Fruit fly (Drosophila melanogaster) whole organism, embryonic: Measurements from ENCODE around the gene Mst85C.

Experiments used
- B-H2 ChIP-seq: fragments of 200-800 bp; sonication (Bioruptor generic); optimal IDR thresholded peaks from 2 replicates; lab custom pipeline; 2018; ENCODE audit warnings: missing biosample characterization, mild to moderate bottlenecking, missing genetic modification characterization
- Blimp-1 ChIP-seq: fragments of 200-800 bp; sonication (Bioruptor generic); optimal IDR thresholded peaks from 3 replicates; lab custom pipeline; 2018; ENCODE audit warnings: missing biosample characterization, missing genetic modification characterization, mild to moderate bottlenecking, moderate library complexity, missing genetic modification reagents
- CG10543 ChIP-seq: fragments of 200-800 bp; sonication (Bioruptor generic); optimal IDR thresholded peaks from 3 replicates; lab custom pipeline; 2017; ENCODE audit warnings: missing biosample characterization, mild to moderate bottlenecking, missing genetic modification characterization, moderate library complexity
- CG12769 ChIP-seq: fragments of 200-800 bp; sonication (Bioruptor generic); optimal IDR thresholded peaks from 2 replicates; lab custom pipeline; 2019; ENCODE audit warnings: missing biosample characterization, mild to moderate bottlenecking, missing genetic modification characterization, moderate library complexity
- CG12942 ChIP-seq: fragments of 200-800 bp; sonication (Bioruptor generic); optimal IDR thresholded peaks from 3 replicates; lab custom pipeline; 2016; ENCODE audit warnings: missing biosample characterization, missing genetic modification characterization
- CG13287 ChIP-seq: fragments of 200-800 bp; sonication (Bioruptor generic); IDR thresholded peaks from 2 replicates; pipeline ENCODE4 v1.3.6; 2022; ENCODE audit warnings: missing biosample characterization, missing genetic modification characterization; ENCODE audit not compliant: partially characterized antibody
- CG13894 ChIP-seq: fragments of 200-800 bp; sonication (Bioruptor generic); optimal IDR thresholded peaks from 3 replicates; lab custom pipeline; 2018; ENCODE audit warnings: missing biosample characterization, mild to moderate bottlenecking, missing genetic modification characterization, moderate library complexity
- CG15011 ChIP-seq: fragments of 200-800 bp; sonication (Bioruptor generic); optimal IDR thresholded peaks from 3 replicates; lab custom pipeline; 2018; ENCODE audit warnings: missing biosample characterization, mild to moderate bottlenecking, missing genetic modification characterization
- CG15601 ChIP-seq: fragments of 200-800 bp; sonication (Bioruptor generic); optimal IDR thresholded peaks from 3 replicates; lab custom pipeline; 2019; ENCODE audit warnings: missing biosample characterization, mild to moderate bottlenecking, missing genetic modification characterization, moderate library complexity
- CG2120 ChIP-seq: fragments of 200-800 bp; sonication (Bioruptor generic); optimal IDR thresholded peaks from 3 replicates; lab custom pipeline; 2016; ENCODE audit warnings: missing biosample characterization, missing genetic modification characterization
- CG3726 ChIP-seq: fragments of 200-800 bp; sonication (Bioruptor generic); IDR thresholded peaks from 3 replicates; pipeline ENCODE4, ENCODE4 v1.3.6; 2022; ENCODE audit warnings: missing biosample characterization, missing genetic modification characterization
- CG42726 ChIP-seq: fragments of 200-800 bp; sonication (Bioruptor generic); IDR thresholded peaks from 2 replicates; pipeline ENCODE4 v1.3.6; 2022; ENCODE audit warnings: missing biosample characterization, missing genetic modification characterization; ENCODE audit not compliant: partially characterized antibody
- CG7839 ChIP-seq: fragments of 200-800 bp; sonication (Bioruptor generic); optimal IDR thresholded peaks from 3 replicates; lab custom pipeline; 2018; ENCODE audit warnings: missing biosample characterization, mild to moderate bottlenecking, missing genetic modification characterization, moderate library complexity
- D19B ChIP-seq: fragments of 200-800 bp; sonication (Bioruptor generic); optimal IDR thresholded peaks from 2 replicates; lab custom pipeline; 2017; ENCODE audit warnings: missing biosample characterization, mild to moderate bottlenecking, missing genetic modification characterization
- Dbx ChIP-seq: fragments of 200-800 bp; sonication (Bioruptor generic); IDR thresholded peaks from 3 replicates; pipeline ENCODE4 v1.3.6; 2022; ENCODE audit warnings: missing biosample characterization, missing genetic modification characterization
- Deaf1 ChIP-seq: fragments of 200-800 bp; optimal IDR thresholded peaks from 3 replicates; lab custom pipeline; 2019; ENCODE audit warnings: missing biosample characterization, mild to moderate bottlenecking, missing genetic modification characterization, moderate library complexity
- Fer3 ChIP-seq: fragments of 200-800 bp; sonication (Bioruptor generic); optimal IDR thresholded peaks from 2 replicates; lab custom pipeline; 2018; ENCODE audit warnings: missing biosample characterization, mild to moderate bottlenecking, missing genetic modification characterization, moderate library complexity
- H2.0 ChIP-seq: fragments of 200-800 bp; sonication (Bioruptor generic); IDR thresholded peaks from 2 replicates; pipeline ENCODE4 v1.3.6; 2022; ENCODE audit warnings: missing biosample characterization, missing genetic modification characterization
- Hmr ChIP-seq: fragments of 200-800 bp; sonication (Bioruptor generic); optimal IDR thresholded peaks from 3 replicates; lab custom pipeline; 2017; ENCODE audit warnings: mild to moderate bottlenecking, missing biosample characterization, missing genetic modification reagents, missing genetic modification characterization
- MTF-1 ChIP-seq: fragments of 200-800 bp; sonication (Bioruptor generic); optimal IDR thresholded peaks from 2 replicates; lab custom pipeline; 2018; ENCODE audit warnings: missing biosample characterization, mild to moderate bottlenecking, missing genetic modification characterization, borderline replicate concordance
- Med ChIP-seq: fragments of 200-800 bp; sonication (Bioruptor generic); peaks from one replicate; lab custom pipeline; 2016; ENCODE audit warnings: missing biosample characterization, missing genetic modification characterization, mild to moderate bottlenecking, inconsistent platforms, moderate library complexity
- Oaz ChIP-seq: fragments of 200-800 bp; sonication (Bioruptor generic); IDR thresholded peaks from 2 replicates; pipeline ENCODE4 v1.3.6; 2022; ENCODE audit warnings: missing biosample characterization, missing genetic modification characterization
- Pdp1 ChIP-seq, 2 experiments: fragments of 200-800 bp; sonication (Bioruptor generic); optimal IDR thresholded peaks; 3 replicates each; lab custom pipeline; 2016; ENCODE audit warnings: missing biosample characterization in 2 of 2, missing genetic modification characterization in 2 of 2, mild to moderate bottlenecking in 1 of 2, moderate library complexity in 1 of 2
- Scr ChIP-seq: fragments of 200-800 bp; sonication (Bioruptor generic); IDR thresholded peaks from 2 replicates; pipeline ENCODE4 v1.3.6; 2022; ENCODE audit warnings: missing biosample characterization, missing genetic modification characterization; ENCODE audit not compliant: partially characterized antibody
- chinmo ChIP-seq: fragments of 200-800 bp; sonication (Bioruptor generic); IDR thresholded peaks from 4 replicates; pipeline ENCODE4 v1.3.6; 2022; ENCODE audit warnings: missing biosample characterization, missing genetic modification characterization; ENCODE audit not compliant: partially characterized antibody
- dmrt11E ChIP-seq: fragments of 200-800 bp; sonication (Bioruptor generic); optimal IDR thresholded peaks from 3 replicates; lab custom pipeline; 2018; ENCODE audit warnings: missing biosample characterization, mild to moderate bottlenecking, missing genetic modification characterization, moderate library complexity
- grau ChIP-seq: fragments of 200-800 bp; optimal IDR thresholded peaks from 3 replicates; lab custom pipeline; 2019; ENCODE audit warnings: missing biosample characterization, mild to moderate bottlenecking, missing genetic modification characterization, moderate library complexity
- gsb-n ChIP-seq: fragments of 200-800 bp; sonication (Bioruptor generic); optimal IDR thresholded peaks from 3 replicates; lab custom pipeline; 2018; ENCODE audit warnings: missing biosample characterization, mild to moderate bottlenecking, missing genetic modification characterization
- hkb ChIP-seq, 2 experiments: fragments of 200-800 bp in 1 of 2; fragments of >200 bp in 1 of 2; sonication (Bioruptor generic) in 1 of 2; IDR thresholded peaks in 1 of 2; optimal IDR thresholded peaks in 1 of 2; 2 replicates each; pipeline versions ENCODE4 v1.3.6 to Lab custom; 2017 to 2022; ENCODE audit warnings: missing biosample characterization in 1 of 2, missing genetic modification characterization in 1 of 2
- kni ChIP-seq: fragments of 200-800 bp; sonication (Bioruptor generic); optimal IDR thresholded peaks from 3 replicates; lab custom pipeline; 2017; ENCODE audit warnings: mild to moderate bottlenecking, missing biosample characterization, missing genetic modification reagents, missing genetic modification characterization
- mld ChIP-seq: fragments of 200-800 bp; sonication (Bioruptor generic); IDR thresholded peaks from 3 replicates; pipeline ENCODE4 v1.3.6; 2022; ENCODE audit warnings: missing biosample characterization, missing genetic modification characterization; ENCODE audit not compliant: partially characterized antibody
- oc ChIP-seq: fragments of 200-800 bp; sonication (Bioruptor generic); optimal IDR thresholded peaks from 2 replicates; lab custom pipeline; 2018; ENCODE audit warnings: missing biosample characterization, mild to moderate bottlenecking, missing genetic modification characterization, moderate library complexity
- prd ChIP-seq, 3 experiments: fragments of >200 bp in 2 of 3; fragments of 200-800 bp in 1 of 3; sonication (Bioruptor generic) in 1 of 3; optimal IDR thresholded peaks in 2 of 3; IDR thresholded peaks in 1 of 3; 2 replicates in 2 of 3; 3 replicates in 1 of 3; pipeline versions ENCODE4 v1.3.6 to Lab custom; 2017 to 2022; ENCODE audit warnings: missing biosample characterization in 1 of 3, missing genetic modification characterization in 1 of 3
- row ChIP-seq: fragments of 200-800 bp; sonication (Bioruptor generic); IDR thresholded peaks from 3 replicates; pipeline ENCODE4 v1.3.6; 2022; ENCODE audit warnings: missing biosample characterization, missing genetic modification characterization
- sd ChIP-seq: fragments of 200-800 bp; sonication (Bioruptor generic); optimal IDR thresholded peaks from 3 replicates; lab custom pipeline; 2018; ENCODE audit warnings: missing biosample characterization, mild to moderate bottlenecking, missing genetic modification characterization, moderate library complexity
- stc ChIP-seq: fragments of 200-800 bp; sonication (Bioruptor generic); IDR thresholded peaks from 2 replicates; pipeline ENCODE4 v1.3.6; 2022; ENCODE audit warnings: missing biosample characterization, missing genetic modification characterization
- stwl ChIP-seq: fragments of 200-800 bp; sonication (Bioruptor generic); optimal IDR thresholded peaks from 3 replicates; lab custom pipeline; 2018; ENCODE audit warnings: missing biosample characterization, mild to moderate bottlenecking, missing genetic modification characterization, moderate library complexity
- twi ChIP-seq: fragments of 200-800 bp; optimal IDR thresholded peaks from 2 replicates; lab custom pipeline; 2019; ENCODE audit warnings: missing biosample characterization, mild to moderate bottlenecking, missing genetic modification characterization, moderate library complexity

Mst85C gene

dm6 chr3R:9048466-9049072 is at the start of gene Mst85C (continued):
- TF ChIP-seq CG42726 (GFP tag; lab: Robert Waterston, UW) (no peak), Hmr (GFP tag; lab: Kevin White, UChicago) (no peak), twi (no peak)

DNA sequence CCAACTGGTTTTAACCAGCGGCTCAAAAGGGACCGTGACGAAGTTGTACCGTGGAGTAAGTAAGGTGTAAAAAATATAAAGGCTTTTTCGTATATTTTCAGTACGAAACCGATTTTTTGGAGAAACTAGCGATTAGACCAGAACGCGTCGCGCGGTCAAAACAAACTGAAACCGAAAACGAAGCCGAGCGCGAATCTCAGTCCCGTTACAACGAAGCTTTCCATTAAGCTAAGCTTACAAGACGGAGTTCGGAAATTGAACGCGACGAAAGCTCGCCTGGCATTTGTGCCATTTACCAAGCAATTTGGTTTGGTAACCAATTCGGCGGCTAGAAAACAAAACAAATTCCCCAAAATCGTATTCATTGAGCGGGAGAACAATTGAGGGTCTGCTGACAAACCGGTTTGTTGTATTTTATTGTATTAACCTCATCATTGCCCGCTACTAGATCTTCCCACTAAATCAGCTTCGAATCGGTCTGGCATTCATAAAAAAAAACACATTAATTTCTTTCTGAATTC is 46.7 kb upstream of the Mst85C start:
- peak; percentile 89 for TF ChIP-seq sd (tag; lab: Kevin White, UChicago)
- no peak for TF ChIP-seq mld
- peak; percentile 72 for TF ChIP-seq kni (GFP tag; lab: Kevin White, UChicago)
- 0 out of 2 replicates have a peak, but pooled peaks have one; percentile 11 for TF ChIP-seq stc
- TF ChIP-seq Deaf1 (tag; lab: Kevin White, UChicago), result peak; percentile 87
- TF ChIP-seq oc (tag; lab: Kevin White, UChicago), result peak; percentile 63
- no peak for TF ChIP-seq CG15011 (GFP tag; lab: Kevin White, UChicago)
- no peak for TF ChIP-seq stwl (tag; lab: Kevin White, UChicago)
- TF ChIP-seq CG13894 (tag; lab: Kevin White, UChicago), result peak; percentile 40
- peak; percentile 72 for TF ChIP-seq Blimp-1 (GFP tag; lab: Kevin White, UChicago)
- peak; percentile 11 for TF ChIP-seq CG10543
- TF ChIP-seq Pdp1 (GFP tag; optimal IDR thresholded peaks at IDR 0.05; lab: Kevin White, UChicago), result peak in 1 of 2 experiments; percentile 9
- TF ChIP-seq CG12769, result peak; percentile 89
- no peak for TF ChIP-seq CG15601
- no peak for TF ChIP-seq H2.0 (GFP tag; lab: Robert Waterston, UW)
- TF ChIP-seq Dbx, result peak; percentile 14; the same call in 1 of the 3 replicates
- TF ChIP-seq gsb-n (tag; lab: Kevin White, UChicago), result peak; percentile 2
- peak; percentile 37 for TF ChIP-seq B-H2 (GFP tag; lab: Kevin White, UChicago)
- TF ChIP-seq chinmo (GFP tag; lab: Robert Waterston, UW), result 0 out of 4 replicates have a peak, but pooled peaks have one; percentile 43
- no peak for TF ChIP-seq hkb (optimal IDR thresholded peaks at IDR 0.05; lab: Kevin White, UChicago)
- no peak for TF ChIP-seq hkb (GFP tag; IDR thresholded peaks at IDR 0.05; lab: Robert Waterston, UW)
- peak; percentile 25; the same call in 1 of the 2 replicates for TF ChIP-seq CG13287

- TF ChIP-seq CG3726 (GFP tag; lab: Robert Waterston, UW) (0 out of 3 replicates have a peak, but pooled peaks have one; percentile 6), dmrt11E (tag; lab: Kevin White, UChicago) (no peak), prd (optimal IDR thresholded peaks at IDR 0.05; lab: Kevin White, UChicago) (no peak), prd (GFP tag; IDR thresholded peaks at IDR 0.05; lab: Robert Waterston, UW) (no peak), Med (GFP tag; lab: Kevin White, UChicago) (peak; percentile 73), Oaz (no peak), D19B (GFP tag; lab: Kevin White, UChicago) (peak; percentile 75), MTF-1 (GFP tag; lab: Kevin White, UChicago) (no peak), CG12942 (GFP tag; lab: Kevin White, UChicago) (no peak), Scr (GFP tag; lab: Robert Waterston, UW) (no peak), CG2120 (GFP tag; lab: Kevin White, UChicago) (peak; percentile 19), twi (no peak), Fer3 (peak; percentile 10), grau (tag; lab: Kevin White, UChicago) (no peak), hkb (optimal IDR thresholded peaks at IDR 0.05; lab: Kevin White, UChicago) (no peak), hkb (GFP tag; IDR thresholded peaks at IDR 0.05; lab: Robert Waterston, UW) (no peak), CG7839 (tag; lab: Kevin White, UChicago) (no peak), Hmr (GFP tag; lab: Kevin White, UChicago) (peak; percentile 4), sd (tag; lab: Kevin White, UChicago) (peak; percentile 34), row (GFP tag; lab: Robert Waterston, UW) (peak; percentile 21; the same call in 1 of the 3 replicates)
These were observed 45.9 kb upstream of the Mst85C start for dm6 chr3R:9002542-9002941.
